Worm (Caenorhabditis elegans) whole organism, late embryonic: ENCODE data around the gene chpf-1.

ENCODE experiments used
- C38D4.7 ChIP-seq: fragments of 200-800 bp; sonication (Bioruptor generic); optimal IDR thresholded peaks from 2 replicates; lab custom pipeline; 2018; ENCODE audit warnings: mild to moderate bottlenecking, missing genetic modification characterization, moderate library complexity, missing compliant biosample characterization
- F13H6.1 ChIP-seq: sonication (generic microtip); optimal IDR thresholded peaks from 2 replicates; lab custom pipeline; 2016; ENCODE audit warnings: missing genetic modification characterization, missing compliant biosample characterization
- ceh-45 ChIP-seq: fragments of 200-800 bp; sonication (Bioruptor generic); IDR thresholded peaks from 2 replicates; pipeline ENCODE4 v1.3.6; 2022; ENCODE audit warnings: missing genetic modification reagents, missing genetic modification characterization, missing compliant biosample characterization
- ceh-6 ChIP-seq: fragments of 200-800 bp; sonication (Bioruptor generic); optimal IDR thresholded peaks from 2 replicates; lab custom pipeline; 2018; ENCODE audit warnings: mild to moderate bottlenecking, missing genetic modification characterization, missing compliant biosample characterization
- dmd-4 ChIP-seq: sonication (generic microtip); optimal IDR thresholded peaks from 2 replicates; lab custom pipeline; 2016; ENCODE audit warnings: borderline replicate concordance, missing genetic modification characterization, missing compliant biosample characterization
- ets-4 ChIP-seq: sonication (generic microtip); optimal IDR thresholded peaks from 2 replicates; lab custom pipeline; 2016; ENCODE audit warnings: missing genetic modification characterization, missing compliant biosample characterization
- hlh-6 ChIP-seq: sonication (generic microtip); optimal IDR thresholded peaks from 2 replicates; lab custom pipeline; 2016; ENCODE audit warnings: missing genotype, missing genetic modification characterization, missing compliant biosample characterization
- nfya-1 ChIP-seq: sonication (generic microtip); optimal IDR thresholded peaks from 2 replicates; lab custom pipeline; 2017; ENCODE audit warnings: missing genetic modification characterization, mild to moderate bottlenecking, missing compliant biosample characterization, antibody characterized with exemption, moderate library complexity
- pqm-1 ChIP-seq: sonication (generic microtip); optimal IDR thresholded peaks from 2 replicates; lab custom pipeline; 2016; ENCODE audit warnings: missing genetic modification characterization, missing compliant biosample characterization
- sdc-2 ChIP-seq: sonication (generic microtip); optimal IDR thresholded peaks from 2 replicates; lab custom pipeline; 2016; ENCODE audit warnings: missing genotype, missing genetic modification characterization, missing compliant biosample characterization
- unc-42 ChIP-seq: sonication (generic microtip); optimal IDR thresholded peaks from 2 replicates; lab custom pipeline; 2016; ENCODE audit warnings: missing genotype, missing genetic modification characterization, missing compliant biosample characterization
- ztf-16 ChIP-seq: sonication (generic microtip); optimal IDR thresholded peaks from 2 replicates; lab custom pipeline; 2017; ENCODE audit warnings: missing genetic modification characterization, missing compliant biosample characterization

DNA sequence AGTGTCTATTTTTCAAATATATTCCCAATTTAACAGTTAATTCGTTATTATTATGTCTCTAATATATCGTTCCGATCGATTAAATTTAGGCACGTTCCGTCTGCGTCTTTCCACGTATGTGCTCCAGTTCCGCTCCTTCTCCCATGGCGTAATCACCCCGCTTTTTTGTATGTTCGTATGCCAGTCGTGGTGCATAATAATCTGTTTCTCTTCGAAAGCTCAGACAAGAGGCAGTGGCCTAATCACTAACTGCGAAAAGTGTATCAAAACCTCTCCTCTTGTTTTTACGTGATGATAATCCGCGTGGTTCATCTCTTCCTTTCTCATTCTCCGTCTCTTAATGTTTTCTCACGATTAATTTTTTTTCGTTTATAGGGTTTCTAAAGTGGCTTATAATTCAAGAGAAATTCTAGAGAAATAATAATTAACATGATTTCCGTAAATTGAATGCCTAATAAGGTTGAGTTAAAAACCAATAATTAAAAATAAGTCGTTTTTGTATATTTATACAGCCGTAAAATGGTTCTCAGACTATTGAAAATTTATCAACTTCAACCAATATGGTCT, 44.5 kb upstream of the chpf-1 start:
- TF ChIP-seq nfya-1 (tag; lab: Kevin White, UChicago) (no peak), ets-4 (no peak), ceh-45 (GFP tag; lab: Robert Waterston, UW) (no peak), unc-42 (tag; lab: Kevin White, UChicago) (no peak), sdc-2 (tag; lab: Kevin White, UChicago) (no peak), ceh-6 (GFP tag; lab: Kevin White, UChicago) (no peak), C38D4.7 (GFP tag; lab: Kevin White, UChicago) (no peak), dmd-4 (no peak), ztf-16 (tag; lab: Kevin White, UChicago) (no peak), pqm-1 (tag; lab: Kevin White, UChicago) (no peak), F13H6.1 (no peak), hlh-6 (no peak)
